Fruit fly (Drosophila melanogaster) whole organism, embryonic: ENCODE results near the gene CG31741.

Source experiments
- Asciz ChIP-seq: fragments of 200-800 bp; sonication (Bioruptor generic); optimal IDR thresholded peaks from 2 replicates; lab custom pipeline; 2017; ENCODE audit warnings: missing biosample characterization, mild to moderate bottlenecking, missing genetic modification characterization, missing genetic modification reagents
- CG10321 ChIP-seq: fragments of 200-800 bp; sonication (Bioruptor generic); IDR thresholded peaks from 2 replicates; pipeline ENCODE4 v1.3.6; 2022; ENCODE audit warnings: missing biosample characterization, missing genetic modification characterization
- CG10654 ChIP-seq: fragments of 200-800 bp; sonication (Bioruptor generic); optimal IDR thresholded peaks from 2 replicates; lab custom pipeline; 2016; ENCODE audit warnings: missing biosample characterization, missing genetic modification characterization
- CG11456 ChIP-seq: fragments of 200-800 bp; sonication (Bioruptor generic); IDR thresholded peaks from 3 replicates; pipeline ENCODE4 v1.3.6; 2022; ENCODE audit warnings: missing biosample characterization, missing genetic modification characterization
- CG11723 ChIP-seq: fragments of 200-800 bp; sonication (Bioruptor generic); optimal IDR thresholded peaks from 2 replicates; lab custom pipeline; 2017; ENCODE audit warnings: missing biosample characterization, mild to moderate bottlenecking, missing genetic modification characterization
- CG12299 ChIP-seq: fragments of 200-800 bp; sonication (Bioruptor generic); optimal IDR thresholded peaks from 2 replicates; lab custom pipeline; 2018; ENCODE audit warnings: missing biosample characterization, mild to moderate bottlenecking, missing genetic modification characterization
- CG12659 ChIP-seq: fragments of 200-800 bp; sonication (Bioruptor generic); optimal IDR thresholded peaks from 3 replicates; lab custom pipeline; 2017; ENCODE audit warnings: mild to moderate bottlenecking, missing biosample characterization, missing genetic modification reagents, missing genetic modification characterization
- CG13287 ChIP-seq: fragments of 200-800 bp; sonication (Bioruptor generic); IDR thresholded peaks from 2 replicates; pipeline ENCODE4 v1.3.6; 2022; ENCODE audit warnings: missing biosample characterization, missing genetic modification characterization; ENCODE audit not compliant: partially characterized antibody
- CG2129 ChIP-seq: fragments of 200-800 bp; sonication (Bioruptor generic); IDR thresholded peaks from 2 replicates; pipeline ENCODE4 v1.3.6; 2022; ENCODE audit warnings: missing biosample characterization, missing genetic modification characterization; ENCODE audit not compliant: partially characterized antibody
- CG3163 ChIP-seq: fragments of 200-800 bp; sonication (Bioruptor generic); optimal IDR thresholded peaks from 3 replicates; lab custom pipeline; 2016; ENCODE audit warnings: missing biosample characterization, missing genetic modification characterization
- CG3838 ChIP-seq: fragments of 200-800 bp; sonication (Bioruptor generic); optimal IDR thresholded peaks from 3 replicates; lab custom pipeline; 2016; ENCODE audit warnings: missing biosample characterization, missing genetic modification characterization
- CG4282 ChIP-seq: fragments of 200-800 bp; sonication (Bioruptor generic); optimal IDR thresholded peaks from 2 replicates; lab custom pipeline; 2016; ENCODE audit warnings: missing biosample characterization, missing genetic modification characterization
- CG5180 ChIP-seq: fragments of 200-800 bp; sonication (Bioruptor generic); optimal IDR thresholded peaks from 3 replicates; lab custom pipeline; 2017; ENCODE audit warnings: missing biosample characterization, missing genetic modification characterization, mild to moderate bottlenecking, moderate library complexity, missing genetic modification reagents
- CG6254 ChIP-seq: fragments of 200-800 bp; sonication (Bioruptor generic); optimal IDR thresholded peaks from 3 replicates; lab custom pipeline; 2017; ENCODE audit warnings: mild to moderate bottlenecking, missing biosample characterization, missing genetic modification reagents, missing genetic modification characterization
- CG8478 ChIP-seq: fragments of >200 bp; optimal IDR thresholded peaks from 2 replicates; lab custom pipeline; 2018
- Dip2 ChIP-seq: fragments of 200-800 bp; sonication (Bioruptor generic); IDR thresholded peaks from 2 replicates; pipeline ENCODE4 v1.3.6; 2022; ENCODE audit warnings: missing biosample characterization, missing genetic modification characterization
- Eip74EF ChIP-seq, 2 experiments: fragments of 200-800 bp in 1 of 2; fragments of >200 bp in 1 of 2; sonication (Bioruptor generic) in 1 of 2; optimal IDR thresholded peaks; 2 replicates each; lab custom pipeline; 2017 to 2019; ENCODE audit warnings: missing biosample characterization in 2 of 2, missing genetic modification characterization in 2 of 2, mild to moderate bottlenecking in 1 of 2, moderate library complexity in 1 of 2
- Fer1 ChIP-seq: fragments of 200-800 bp; sonication (Bioruptor generic); optimal IDR thresholded peaks from 2 replicates; lab custom pipeline; 2017; ENCODE audit warnings: missing biosample characterization, mild to moderate bottlenecking, missing genetic modification characterization
- Hr78 ChIP-seq, 2 experiments: fragments of 200-800 bp in 1 of 2; fragments of >200 bp in 1 of 2; sonication (Bioruptor generic) in 1 of 2; optimal IDR thresholded peaks; 2 replicates each; lab custom pipeline; 2017 to 2019; ENCODE audit warnings: missing biosample characterization in 2 of 2, missing genetic modification characterization in 2 of 2, mild to moderate bottlenecking in 1 of 2, moderate library complexity in 1 of 2
- Med ChIP-seq: fragments of 200-800 bp; sonication (Bioruptor generic); peaks from one replicate; lab custom pipeline; 2016; ENCODE audit warnings: missing biosample characterization, missing genetic modification characterization, mild to moderate bottlenecking, inconsistent platforms, moderate library complexity
- Mrtf ChIP-seq: fragments of 200-800 bp; sonication (Bioruptor generic); IDR thresholded peaks from 3 replicates; pipeline ENCODE4 v1.3.6; 2022; ENCODE audit warnings: missing biosample characterization, missing genetic modification characterization
- Myb ChIP-seq: fragments of 200-800 bp; sonication (Bioruptor generic); optimal IDR thresholded peaks from 2 replicates; lab custom pipeline; 2016; ENCODE audit warnings: missing biosample characterization, missing genetic modification characterization
- Neu2 ChIP-seq: fragments of 200-800 bp; sonication (Bioruptor generic); optimal IDR thresholded peaks from 3 replicates; lab custom pipeline; 2016; ENCODE audit warnings: missing biosample characterization, missing genetic modification characterization, borderline replicate concordance
- Side ChIP-seq: fragments of 200-800 bp; sonication (Bioruptor generic); optimal IDR thresholded peaks from 2 replicates; lab custom pipeline; 2016; ENCODE audit warnings: missing biosample characterization, missing genetic modification characterization
- ab ChIP-seq: fragments of 200-800 bp; sonication (Bioruptor generic); optimal IDR thresholded peaks from 2 replicates; lab custom pipeline; 2016; ENCODE audit warnings: missing biosample characterization, missing genetic modification characterization
- ac ChIP-seq: fragments of 200-800 bp; sonication (Bioruptor generic); optimal IDR thresholded peaks from 3 replicates; lab custom pipeline; 2017; ENCODE audit warnings: missing biosample characterization, mild to moderate bottlenecking, missing genetic modification characterization
- az2 ChIP-seq: fragments of 200-800 bp; sonication (Bioruptor generic); optimal IDR thresholded peaks from 3 replicates; lab custom pipeline; 2016; ENCODE audit warnings: missing biosample characterization, missing genetic modification characterization
- cas ChIP-seq: fragments of 200-800 bp; sonication (Bioruptor generic); IDR thresholded peaks from 2 replicates; pipeline ENCODE4 v1.3.6; 2022; ENCODE audit warnings: missing biosample characterization, missing genetic modification characterization
- chm ChIP-seq: fragments of 200-800 bp; sonication (Bioruptor generic); IDR thresholded peaks from 2 replicates; pipeline ENCODE4 v1.3.6; 2022; ENCODE audit warnings: missing biosample characterization, missing genetic modification characterization
- crol ChIP-seq: fragments of 200-800 bp; sonication (Bioruptor generic); IDR thresholded peaks from 2 replicates; pipeline ENCODE4 v1.3.6; 2022; ENCODE audit warnings: missing biosample characterization, missing genetic modification characterization
- dimm ChIP-seq: fragments of 200-800 bp; sonication (Bioruptor generic); IDR thresholded peaks from 2 replicates; pipeline ENCODE4 v1.3.6; 2022; ENCODE audit warnings: missing biosample characterization, missing genetic modification characterization
- dpn ChIP-seq, 2 experiments: fragments of 200-800 bp; sonication (Bioruptor generic); optimal IDR thresholded peaks; 3 replicates each; lab custom pipeline; 2016; ENCODE audit warnings: missing biosample characterization in 2 of 2, missing genetic modification characterization in 2 of 2
- ftz-f1 ChIP-seq: fragments of 200-800 bp; sonication (Bioruptor generic); optimal IDR thresholded peaks from 2 replicates; lab custom pipeline; 2016; ENCODE audit warnings: missing biosample characterization, missing genetic modification characterization
- fu2 ChIP-seq: fragments of 200-800 bp; sonication (Bioruptor generic); optimal IDR thresholded peaks from 2 replicates; lab custom pipeline; 2016; ENCODE audit warnings: missing biosample characterization, missing genetic modification characterization
- grau ChIP-seq: fragments of 200-800 bp; optimal IDR thresholded peaks from 3 replicates; lab custom pipeline; 2019; ENCODE audit warnings: missing biosample characterization, mild to moderate bottlenecking, missing genetic modification characterization, moderate library complexity
- gsb ChIP-seq: fragments of 200-800 bp; sonication (Bioruptor generic); IDR thresholded peaks from 2 replicates; pipeline ENCODE4 v1.3.6; 2022; ENCODE audit warnings: missing biosample characterization, missing genetic modification characterization
- hth ChIP-seq: fragments of >200 bp; optimal IDR thresholded peaks from 2 replicates; lab custom pipeline; 2017; ENCODE audit warnings: inconsistent platforms
- insv ChIP-seq, 2 experiments: fragments of 200-800 bp; sonication (Bioruptor generic); optimal IDR thresholded peaks; 3 replicates each; lab custom pipeline; 2016 to 2018; ENCODE audit warnings: missing biosample characterization in 2 of 2, missing genetic modification characterization in 2 of 2
- kni ChIP-seq: fragments of 200-800 bp; sonication (Bioruptor generic); optimal IDR thresholded peaks from 3 replicates; lab custom pipeline; 2017; ENCODE audit warnings: mild to moderate bottlenecking, missing biosample characterization, missing genetic modification reagents, missing genetic modification characterization
- nerfin-2 ChIP-seq: fragments of 200-800 bp; sonication (Bioruptor generic); IDR thresholded peaks from 2 replicates; pipeline ENCODE4 v1.3.6; 2022; ENCODE audit warnings: missing biosample characterization, missing genetic modification characterization; ENCODE audit not compliant: partially characterized antibody
- nmo ChIP-seq: fragments of 200-800 bp; sonication (Bioruptor generic); optimal IDR thresholded peaks from 2 replicates; lab custom pipeline; 2018; ENCODE audit warnings: missing biosample characterization, mild to moderate bottlenecking, missing genetic modification characterization, moderate library complexity
- nom ChIP-seq: fragments of 200-800 bp; sonication (Bioruptor generic); optimal IDR thresholded peaks from 2 replicates; lab custom pipeline; 2017; ENCODE audit warnings: missing biosample characterization, missing genetic modification characterization, mild to moderate bottlenecking, moderate library complexity, missing genetic modification reagents
- p53 ChIP-seq: fragments of 200-800 bp; sonication (Bioruptor generic); optimal IDR thresholded peaks from 2 replicates; lab custom pipeline; 2016; ENCODE audit warnings: missing biosample characterization, missing genetic modification characterization
- prd ChIP-seq, 3 experiments: fragments of >200 bp in 2 of 3; fragments of 200-800 bp in 1 of 3; sonication (Bioruptor generic) in 1 of 3; optimal IDR thresholded peaks in 2 of 3; IDR thresholded peaks in 1 of 3; 2 replicates in 2 of 3; 3 replicates in 1 of 3; pipeline versions ENCODE4 v1.3.6 to Lab custom; 2017 to 2022; ENCODE audit warnings: missing biosample characterization in 1 of 3, missing genetic modification characterization in 1 of 3
- sens-2 ChIP-seq: fragments of 200-800 bp; sonication (Bioruptor generic); IDR thresholded peaks from 2 replicates; pipeline ENCODE4 v1.3.6; 2022; ENCODE audit warnings: missing biosample characterization, missing genetic modification characterization
- seq ChIP-seq: fragments of 200-800 bp; sonication (Bioruptor generic); IDR thresholded peaks from 2 replicates; pipeline ENCODE4 v1.3.6; 2022; ENCODE audit warnings: missing biosample characterization, missing genetic modification characterization
- sisA ChIP-seq: fragments of 200-800 bp; sonication (Bioruptor generic); IDR thresholded peaks from 2 replicates; pipeline ENCODE4 v1.3.6; 2022; ENCODE audit warnings: missing biosample characterization, missing genetic modification characterization
- vnd ChIP-seq: fragments of 200-800 bp; sonication (Bioruptor generic); IDR thresholded peaks from 3 replicates; pipeline ENCODE4 v1.3.6; 2022; ENCODE audit warnings: missing biosample characterization, missing genetic modification characterization; ENCODE audit not compliant: partially characterized antibody
- wor ChIP-seq: fragments of 200-800 bp; sonication (Bioruptor generic); IDR thresholded peaks from 2 replicates; pipeline ENCODE4 v1.3.6; 2022; ENCODE audit warnings: missing biosample characterization, missing genetic modification characterization

CG31741 gene

dm6 chr2L:18119643-18120042 lies 35.6 kb downstream of the CG31741 start, which contains the start of gene CG5758 (continued):
- peak; percentile 30 for TF ChIP-seq CG12299
- peak; percentile 9 for TF ChIP-seq CG12659
- TF ChIP-seq Med (GFP tag; lab: Kevin White, UChicago): peak; percentile 91
- peak; percentile 36 for TF ChIP-seq Fer1 (GFP tag; lab: Kevin White, UChicago)
- no peak for TF ChIP-seq CG4282 (GFP tag; lab: Kevin White, UChicago)
- no peak for TF ChIP-seq insv (GFP tag; optimal IDR thresholded peaks at IDR 0.05; lab: Kevin White, UChicago)
- TF ChIP-seq CG13287 (GFP tag; lab: Robert Waterston, UW): no peak
- no peak for TF ChIP-seq wor
- TF ChIP-seq nmo (GFP tag; lab: Kevin White, UChicago): no peak
- TF ChIP-seq ab (GFP tag; lab: Kevin White, UChicago): no peak
- no peak for TF ChIP-seq p53 (GFP tag; lab: Kevin White, UChicago)
- no peak for TF ChIP-seq CG3838 (GFP tag; lab: Kevin White, UChicago)
- no peak for TF ChIP-seq CG11456
- no peak for TF ChIP-seq Hr78 (GFP tag; optimal IDR thresholded peaks at IDR 0.05; lab: Kevin White, UChicago)
- no peak for TF ChIP-seq vnd (GFP tag; lab: Robert Waterston, UW)
- TF ChIP-seq CG10654 (GFP tag; lab: Kevin White, UChicago): no peak
- no peak for TF ChIP-seq CG6254
- no peak for TF ChIP-seq Dip2 (GFP tag; lab: Robert Waterston, UW)
- no peak for TF ChIP-seq dimm (GFP tag; lab: Robert Waterston, UW)
- peak; percentile 25 for TF ChIP-seq Myb (GFP tag; lab: Kevin White, UChicago)
- peak; percentile 42 for TF ChIP-seq ftz-f1 (GFP tag; lab: Kevin White, UChicago)
- no peak for TF ChIP-seq dpn (GFP tag; optimal IDR thresholded peaks at IDR 0.05; lab: Kevin White, UChicago)
- no peak for TF ChIP-seq CG11723
- TF ChIP-seq CG5180 (GFP tag; lab: Kevin White, UChicago): peak; percentile 57
- TF ChIP-seq Side: no peak
- TF ChIP-seq CG2129: no peak
- TF ChIP-seq seq (GFP tag; lab: Robert Waterston, UW): no peak
- TF ChIP-seq sens-2 (GFP tag; lab: Robert Waterston, UW): no peak
- TF ChIP-seq grau (tag; lab: Kevin White, UChicago): peak; percentile 26
- no peak for TF ChIP-seq sisA (GFP tag; lab: Robert Waterston, UW)
- no peak for TF ChIP-seq kni (GFP tag; lab: Kevin White, UChicago)
- TF ChIP-seq CG8478 (lab: Kevin White, UChicago): no peak
- TF ChIP-seq Eip74EF (GFP tag; optimal IDR thresholded peaks at IDR 0.05; lab: Kevin White, UChicago): no peak

dm6 chr2L:18121367-18122230 lies 37.5 kb downstream of the CG31741 start:
- TF ChIP-seq CG10321 (GFP tag; lab: Robert Waterston, UW) (peak; percentile 23; the same call in 1 of the 2 replicates), az2 (peak; percentile 45), nerfin-2 (GFP tag; lab: Robert Waterston, UW) (no peak), Dip2 (GFP tag; lab: Robert Waterston, UW) (no peak), prd (optimal IDR thresholded peaks at IDR 0.05; lab: Kevin White, UChicago) (no peak), prd (GFP tag; IDR thresholded peaks at IDR 0.05; lab: Robert Waterston, UW) (peak; percentile 74), gsb (no peak), Neu2 (GFP tag; lab: Kevin White, UChicago) (no peak), CG13287 (GFP tag; lab: Robert Waterston, UW) (no peak), ac (GFP tag; lab: Kevin White, UChicago) (no peak), cas (GFP tag; lab: Robert Waterston, UW) (no peak), Asciz (GFP tag; lab: Kevin White, UChicago) (peak; percentile 21), chm (GFP tag; lab: Robert Waterston, UW) (no peak), Mrtf (GFP tag; lab: Robert Waterston, UW) (0 out of 3 replicates have a peak, but pooled peaks have one; percentile 28), crol (GFP tag; lab: Robert Waterston, UW) (no peak), CG3163 (GFP tag; lab: Kevin White, UChicago) (no peak), hth (lab: Kevin White, UChicago) (no peak), ab (GFP tag; lab: Kevin White, UChicago) (no peak), fu2 (no peak), nom (GFP tag; lab: Kevin White, UChicago) (peak; percentile 91)
